Fruit fly (Drosophila melanogaster) whole organism, embryonic: ENCODE data around the gene smid.

Experiments
- Awh ChIP-seq: fragments of 200-800 bp; sonication (Bioruptor generic); IDR thresholded peaks from 2 replicates; pipeline ENCODE4, ENCODE4 v1.3.6; 2022; ENCODE audit warnings: missing biosample characterization, missing genetic modification characterization
- CG10267 ChIP-seq: fragments of 200-800 bp; sonication (Bioruptor generic); optimal IDR thresholded peaks from 2 replicates; lab custom pipeline; 2018; ENCODE audit warnings: missing biosample characterization, mild to moderate bottlenecking, missing genetic modification characterization, moderate library complexity
- CG12769 ChIP-seq: fragments of 200-800 bp; sonication (Bioruptor generic); optimal IDR thresholded peaks from 2 replicates; lab custom pipeline; 2019; ENCODE audit warnings: missing biosample characterization, mild to moderate bottlenecking, missing genetic modification characterization, moderate library complexity
- CG17612 ChIP-seq: fragments of 200-800 bp; sonication (Bioruptor generic); IDR thresholded peaks from 2 replicates; pipeline ENCODE4 v1.3.6; 2022; ENCODE audit warnings: missing biosample characterization, missing genetic modification characterization
- CG3065 ChIP-seq: fragments of 200-800 bp; sonication (Bioruptor generic); optimal IDR thresholded peaks from 2 replicates; lab custom pipeline; 2016; ENCODE audit warnings: missing biosample characterization, missing genetic modification characterization
- CG31388 ChIP-seq: fragments of 200-800 bp; sonication (Bioruptor generic); optimal IDR thresholded peaks from 2 replicates; lab custom pipeline; 2016; ENCODE audit warnings: missing biosample characterization, missing genetic modification characterization
- CG3163 ChIP-seq: fragments of 200-800 bp; sonication (Bioruptor generic); optimal IDR thresholded peaks from 3 replicates; lab custom pipeline; 2016; ENCODE audit warnings: missing biosample characterization, missing genetic modification characterization
- CG43689 ChIP-seq: fragments of 200-800 bp; sonication (Bioruptor generic); IDR thresholded peaks from 2 replicates; pipeline ENCODE4 v1.3.6; 2022; ENCODE audit warnings: missing biosample characterization, missing genetic modification characterization
- CG5245 ChIP-seq: fragments of 200-800 bp; sonication (Bioruptor generic); optimal IDR thresholded peaks from 3 replicates; lab custom pipeline; 2016; ENCODE audit warnings: missing biosample characterization, missing genetic modification characterization
- CG6254 ChIP-seq: fragments of 200-800 bp; sonication (Bioruptor generic); optimal IDR thresholded peaks from 3 replicates; lab custom pipeline; 2017; ENCODE audit warnings: mild to moderate bottlenecking, missing biosample characterization, missing genetic modification reagents, missing genetic modification characterization
- CG8359 ChIP-seq: fragments of 200-800 bp; sonication (Bioruptor generic); optimal IDR thresholded peaks from 2 replicates; lab custom pipeline; 2017; ENCODE audit warnings: missing biosample characterization, mild to moderate bottlenecking, missing genetic modification characterization, borderline replicate concordance
- CG8388 ChIP-seq: fragments of 200-800 bp; sonication (Bioruptor generic); optimal IDR thresholded peaks from 2 replicates; lab custom pipeline; 2019; ENCODE audit warnings: missing biosample characterization, mild to moderate bottlenecking, missing genetic modification characterization, moderate library complexity
- Chrac-16 ChIP-seq: fragments of 200-800 bp; sonication (Bioruptor generic); optimal IDR thresholded peaks from 3 replicates; lab custom pipeline; 2016; ENCODE audit warnings: missing biosample characterization, missing genetic modification characterization
- CkIIα-i1 ChIP-seq: fragments of 200-800 bp; sonication (Bioruptor generic); IDR thresholded peaks from 2 replicates; pipeline ENCODE4 v1.3.6; 2022; ENCODE audit warnings: missing biosample characterization, missing genetic modification characterization
- Dad ChIP-seq: fragments of 200-800 bp; sonication (Bioruptor generic); optimal IDR thresholded peaks from 3 replicates; lab custom pipeline; 2016; ENCODE audit warnings: missing biosample characterization, missing genetic modification characterization
- Dbx ChIP-seq: fragments of 200-800 bp; sonication (Bioruptor generic); IDR thresholded peaks from 3 replicates; pipeline ENCODE4 v1.3.6; 2022; ENCODE audit warnings: missing biosample characterization, missing genetic modification characterization
- Dek ChIP-seq: fragments of 200-800 bp; sonication (Bioruptor generic); optimal IDR thresholded peaks from 3 replicates; lab custom pipeline; 2019; ENCODE audit warnings: missing biosample characterization, mild to moderate bottlenecking, missing genetic modification characterization, moderate library complexity
- Elba2 ChIP-seq: fragments of 200-800 bp; sonication (Bioruptor generic); optimal IDR thresholded peaks from 3 replicates; lab custom pipeline; 2016; ENCODE audit warnings: missing biosample characterization, missing genetic modification characterization
- H15 ChIP-seq: fragments of 200-800 bp; sonication (Bioruptor generic); IDR thresholded peaks from 3 replicates; pipeline ENCODE4 v1.3.6; 2022; ENCODE audit warnings: missing biosample characterization, missing genetic modification characterization
- H2.0 ChIP-seq: fragments of 200-800 bp; sonication (Bioruptor generic); IDR thresholded peaks from 2 replicates; pipeline ENCODE4 v1.3.6; 2022; ENCODE audit warnings: missing biosample characterization, missing genetic modification characterization
- HmgZ ChIP-seq: fragments of 200-800 bp; sonication (Bioruptor generic); optimal IDR thresholded peaks from 2 replicates; lab custom pipeline; 2018; ENCODE audit warnings: missing biosample characterization, mild to moderate bottlenecking, missing genetic modification characterization
- MESR4 ChIP-seq: fragments of 200-800 bp; sonication (Bioruptor generic); optimal IDR thresholded peaks from 2 replicates; lab custom pipeline; 2018; ENCODE audit warnings: missing biosample characterization, mild to moderate bottlenecking, missing genetic modification characterization, moderate library complexity
- Med ChIP-seq: fragments of 200-800 bp; sonication (Bioruptor generic); peaks from one replicate; lab custom pipeline; 2016; ENCODE audit warnings: missing biosample characterization, missing genetic modification characterization, mild to moderate bottlenecking, inconsistent platforms, moderate library complexity
- PHDP ChIP-seq: fragments of 200-800 bp; sonication (Bioruptor generic); optimal IDR thresholded peaks from 3 replicates; lab custom pipeline; 2018; ENCODE audit warnings: missing biosample characterization, mild to moderate bottlenecking, missing genetic modification characterization, moderate library complexity
- aop ChIP-seq: fragments of 200-800 bp; sonication (Bioruptor generic); IDR thresholded peaks from 2 replicates; pipeline ENCODE4 v1.3.6; 2022; ENCODE audit warnings: missing biosample characterization, missing genetic modification characterization
- br ChIP-seq: fragments of >200 bp; optimal IDR thresholded peaks from 2 replicates; lab custom pipeline; 2017
- da ChIP-seq: fragments of 200-800 bp; sonication (Bioruptor generic); optimal IDR thresholded peaks from 2 replicates; lab custom pipeline; 2016; ENCODE audit warnings: missing biosample characterization, missing genetic modification characterization
- dati ChIP-seq: fragments of 200-800 bp; sonication (Bioruptor generic); IDR thresholded peaks from 2 replicates; pipeline ENCODE4 v1.3.6; 2022; ENCODE audit warnings: missing biosample characterization, missing genetic modification characterization
- disco-r ChIP-seq: fragments of 200-800 bp; sonication (Bioruptor generic); optimal IDR thresholded peaks from 2 replicates; lab custom pipeline; 2016; ENCODE audit warnings: missing biosample characterization, missing genetic modification characterization
- dpn ChIP-seq, 2 experiments: fragments of 200-800 bp; sonication (Bioruptor generic); optimal IDR thresholded peaks; 3 replicates each; lab custom pipeline; 2016; ENCODE audit warnings: missing biosample characterization in 2 of 2, missing genetic modification characterization in 2 of 2
- fd3F ChIP-seq: fragments of 200-800 bp; sonication (Bioruptor generic); optimal IDR thresholded peaks from 2 replicates; lab custom pipeline; 2018; ENCODE audit warnings: missing biosample characterization, mild to moderate bottlenecking, missing genetic modification characterization, moderate library complexity
- gsb ChIP-seq: fragments of 200-800 bp; sonication (Bioruptor generic); IDR thresholded peaks from 2 replicates; pipeline ENCODE4 v1.3.6; 2022; ENCODE audit warnings: missing biosample characterization, missing genetic modification characterization
- gt ChIP-seq: fragments of 200-800 bp; sonication (Bioruptor generic); IDR thresholded peaks from 2 replicates; pipeline ENCODE4 v1.3.6; 2022; ENCODE audit warnings: missing biosample characterization, missing genetic modification characterization
- jing ChIP-seq: fragments of 200-800 bp; sonication (Bioruptor generic); optimal IDR thresholded peaks from 2 replicates; lab custom pipeline; 2018; ENCODE audit warnings: missing biosample characterization, mild to moderate bottlenecking, missing genetic modification characterization
- jumu ChIP-seq: fragments of 200-800 bp; sonication (Bioruptor generic); optimal IDR thresholded peaks from 3 replicates; lab custom pipeline; 2016; ENCODE audit warnings: missing biosample characterization, missing genetic modification characterization
- kah ChIP-seq: fragments of 200-800 bp; sonication (Bioruptor generic); optimal IDR thresholded peaks from 2 replicates; lab custom pipeline; 2018; ENCODE audit warnings: missing biosample characterization, mild to moderate bottlenecking, missing genetic modification characterization
- knrl ChIP-seq: fragments of 200-800 bp; sonication (Bioruptor generic); IDR thresholded peaks from 3 replicates; pipeline ENCODE4 v1.3.6; 2022; ENCODE audit warnings: missing biosample characterization, missing genetic modification characterization; ENCODE audit not compliant: partially characterized antibody
- lbe ChIP-seq: fragments of 200-800 bp; sonication (Bioruptor generic); optimal IDR thresholded peaks from 2 replicates; lab custom pipeline; 2016; ENCODE audit warnings: missing biosample characterization, mild to moderate bottlenecking, missing genetic modification characterization
- mirr ChIP-seq: fragments of 200-800 bp; sonication (Bioruptor generic); optimal IDR thresholded peaks from 3 replicates; lab custom pipeline; 2018; ENCODE audit warnings: missing biosample characterization, mild to moderate bottlenecking, missing genetic modification characterization
- oc ChIP-seq: fragments of 200-800 bp; sonication (Bioruptor generic); optimal IDR thresholded peaks from 2 replicates; lab custom pipeline; 2018; ENCODE audit warnings: missing biosample characterization, mild to moderate bottlenecking, missing genetic modification characterization, moderate library complexity
- p53 ChIP-seq: fragments of 200-800 bp; sonication (Bioruptor generic); optimal IDR thresholded peaks from 2 replicates; lab custom pipeline; 2016; ENCODE audit warnings: missing biosample characterization, missing genetic modification characterization
- psq ChIP-seq: fragments of 200-800 bp; sonication (Bioruptor generic); optimal IDR thresholded peaks from 2 replicates; lab custom pipeline; 2017; ENCODE audit warnings: missing biosample characterization, missing genetic modification characterization
- rib ChIP-seq: fragments of 200-800 bp; sonication (Bioruptor generic); IDR thresholded peaks from 2 replicates; pipeline ENCODE4 v1.3.6; 2022; ENCODE audit warnings: missing biosample characterization, missing genetic modification characterization
- shn ChIP-seq: fragments of 200-800 bp; sonication (Bioruptor generic); optimal IDR thresholded peaks from 3 replicates; lab custom pipeline; 2016; ENCODE audit warnings: missing biosample characterization, missing genetic modification characterization
- sim ChIP-seq: fragments of 200-800 bp; sonication (Bioruptor generic); IDR thresholded peaks from 2 replicates; pipeline ENCODE4 v1.3.6; 2022; ENCODE audit warnings: missing biosample characterization, missing genetic modification characterization
- sna ChIP-seq: fragments of 200-800 bp; sonication (Bioruptor generic); IDR thresholded peaks from 2 replicates; pipeline ENCODE4 v1.3.6; 2022; ENCODE audit warnings: missing biosample characterization, missing genetic modification characterization; ENCODE audit not compliant: partially characterized antibody
- sob ChIP-seq: fragments of 200-800 bp; sonication (Bioruptor generic); IDR thresholded peaks from 2 replicates; pipeline ENCODE4 v1.3.6; 2022; ENCODE audit warnings: missing biosample characterization, missing genetic modification characterization
- tgo ChIP-seq: fragments of 200-800 bp; sonication (Bioruptor generic); IDR thresholded peaks from 3 replicates; pipeline ENCODE4 v1.3.6; 2022; ENCODE audit warnings: missing biosample characterization, missing genetic modification characterization
- tll ChIP-seq, 2 experiments: fragments of 200-800 bp in 1 of 2; fragments of >200 bp in 1 of 2; sonication (Bioruptor generic) in 1 of 2; optimal IDR thresholded peaks; 2 replicates each; lab custom pipeline; 2017 to 2019; ENCODE audit warnings: missing biosample characterization in 2 of 2, missing genetic modification characterization in 2 of 2, mild to moderate bottlenecking in 1 of 2, moderate library complexity in 1 of 2
- vnd ChIP-seq: fragments of 200-800 bp; sonication (Bioruptor generic); IDR thresholded peaks from 3 replicates; pipeline ENCODE4 v1.3.6; 2022; ENCODE audit warnings: missing biosample characterization, missing genetic modification characterization; ENCODE audit not compliant: partially characterized antibody
- vvl ChIP-seq: fragments of 200-800 bp; sonication (Bioruptor generic); IDR thresholded peaks from 2 replicates; pipeline ENCODE4 v1.3.6; 2022; ENCODE audit warnings: missing biosample characterization, missing genetic modification characterization
- wor ChIP-seq: fragments of 200-800 bp; sonication (Bioruptor generic); IDR thresholded peaks from 2 replicates; pipeline ENCODE4 v1.3.6; 2022; ENCODE audit warnings: missing biosample characterization, missing genetic modification characterization
- yki ChIP-seq: fragments of >200 bp; optimal IDR thresholded peaks from 3 replicates; lab custom pipeline; 2018

The smid gene

DNA sequence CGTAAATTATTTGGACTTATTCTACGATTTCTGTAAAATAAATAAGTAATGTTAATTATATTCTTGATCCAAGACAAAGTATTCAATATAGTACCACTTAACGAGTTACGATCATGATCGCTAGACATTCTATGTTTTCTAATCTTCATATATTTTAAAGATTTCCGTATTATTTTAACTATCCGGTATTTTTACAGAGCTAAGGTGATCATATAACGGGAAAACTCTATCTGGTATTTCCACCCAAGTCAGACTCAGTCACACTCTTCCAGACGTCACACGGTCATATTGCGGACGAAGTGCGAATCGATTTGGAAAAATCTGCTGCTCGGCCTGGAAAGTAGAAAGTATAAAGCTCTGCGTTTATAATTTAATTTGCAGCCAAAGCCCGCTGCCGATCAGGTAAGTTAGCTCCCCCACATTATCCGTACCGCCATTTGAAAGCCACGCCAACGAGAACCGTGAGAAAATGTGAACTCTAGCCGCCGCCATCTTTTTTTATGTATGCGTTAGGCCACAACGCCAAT lies 42.1 kb upstream of the smid start, which contains the start of the genes lark and eco (continued):
- no peak for TF ChIP-seq CG17612 (GFP tag; lab: Robert Waterston, UW)
- TF ChIP-seq Awh (GFP tag; lab: Robert Waterston, UW) = no peak
- no peak for TF ChIP-seq Dek (tag; lab: Kevin White, UChicago)
- no peak for TF ChIP-seq knrl (GFP tag; lab: Robert Waterston, UW)
- no peak for TF ChIP-seq gsb (GFP tag; lab: Robert Waterston, UW)
- TF ChIP-seq mirr = no peak
- no peak for TF ChIP-seq H2.0 (GFP tag; lab: Robert Waterston, UW)
- TF ChIP-seq aop (GFP tag; lab: Robert Waterston, UW) = no peak
- no peak for TF ChIP-seq sim (GFP tag; lab: Robert Waterston, UW)
- TF ChIP-seq CG8359 = no peak
- TF ChIP-seq dpn (GFP tag; optimal IDR thresholded peaks at IDR 0.05; lab: Kevin White, UChicago) = no peak
- no peak for TF ChIP-seq CG8388 (GFP tag; lab: Kevin White, UChicago)
- TF ChIP-seq MESR4 (GFP tag; lab: Kevin White, UChicago) = peak; percentile 98
- TF ChIP-seq wor (GFP tag; lab: Robert Waterston, UW) = no peak
- no peak for TF ChIP-seq tgo (GFP tag; lab: Robert Waterston, UW)
- TF ChIP-seq Elba2 = no peak
- no peak for TF ChIP-seq da (GFP tag; lab: Kevin White, UChicago)
- no peak for TF ChIP-seq fd3F
- TF ChIP-seq PHDP (tag; lab: Kevin White, UChicago) = no peak
- TF ChIP-seq CG31388 (GFP tag; lab: Kevin White, UChicago) = no peak
- TF ChIP-seq tll (GFP tag; optimal IDR thresholded peaks at IDR 0.05; lab: Kevin White, UChicago) = no peak
- no peak for TF ChIP-seq kah (GFP tag; lab: Kevin White, UChicago)
- TF ChIP-seq CG3065 (GFP tag; lab: Kevin White, UChicago) = no peak
- TF ChIP-seq Dbx (GFP tag; lab: Robert Waterston, UW) = no peak
- no peak for TF ChIP-seq CG6254
- TF ChIP-seq vnd (GFP tag; lab: Robert Waterston, UW) = no peak
- TF ChIP-seq CG3163 (GFP tag; lab: Kevin White, UChicago) = no peak
- no peak for TF ChIP-seq CG5245
- TF ChIP-seq sna (GFP tag; lab: Robert Waterston, UW) = no peak
- no peak for TF ChIP-seq dati (GFP tag; lab: Robert Waterston, UW)
- TF ChIP-seq lbe (GFP tag; lab: Kevin White, UChicago) = no peak
- TF ChIP-seq shn (GFP tag; lab: Kevin White, UChicago) = no peak
- no peak for TF ChIP-seq CG12769 (tag; lab: Kevin White, UChicago)
- TF ChIP-seq HmgZ (tag; lab: Kevin White, UChicago) = no peak
- no peak for TF ChIP-seq jing (GFP tag; lab: Kevin White, UChicago)
- no peak for TF ChIP-seq CG43689
- no peak for TF ChIP-seq Dad
- TF ChIP-seq disco-r = no peak
- no peak for TF ChIP-seq gt (GFP tag; lab: Robert Waterston, UW)
- TF ChIP-seq psq (GFP tag; lab: Kevin White, UChicago) = no peak
- no peak for TF ChIP-seq sob
- TF ChIP-seq vvl = 0 out of 2 replicates have a peak, but pooled peaks have one; percentile 10
- TF ChIP-seq rib (GFP tag; lab: Robert Waterston, UW) = no peak
- no peak for TF ChIP-seq CkIIα-i1
- TF ChIP-seq p53 (GFP tag; lab: Kevin White, UChicago) = no peak
- TF ChIP-seq br (lab: Kevin White, UChicago) = no peak
- peak; percentile 67 for TF ChIP-seq Med (GFP tag; lab: Kevin White, UChicago)
- no peak for TF ChIP-seq jumu (GFP tag; lab: Kevin White, UChicago)
- TF ChIP-seq H15 (GFP tag; lab: Robert Waterston, UW) = no peak
- no peak for TF ChIP-seq oc (tag; lab: Kevin White, UChicago)
- no peak for TF ChIP-seq yki (lab: Kevin White, UChicago)
- no peak for TF ChIP-seq Chrac-16 (GFP tag; lab: Kevin White, UChicago)
- TF ChIP-seq CG10267 (tag; lab: Kevin White, UChicago) = peak; percentile 83
